Worm (Caenorhabditis elegans) whole organism, late embryonic: ENCODE measurements around the gene irld-48.
A peak's percentile ranks its signal among the peaks of the same experiment; 100 is the strongest.

Experiments
- F13H6.1 ChIP-seq: sonication (generic microtip); optimal IDR thresholded peaks from 2 replicates; lab custom pipeline; 2016; ENCODE audit warnings: missing genetic modification characterization, missing compliant biosample characterization
- K02D7.2 ChIP-seq: sonication (generic microtip); optimal IDR thresholded peaks from 2 replicates; lab custom pipeline; 2017; ENCODE audit warnings: mild to moderate bottlenecking, missing genetic modification characterization, missing compliant biosample characterization
- Y22D7AL.16 ChIP-seq: sonication (generic microtip); optimal IDR thresholded peaks from 2 replicates; lab custom pipeline; 2016; ENCODE audit warnings: missing genetic modification characterization, missing compliant biosample characterization
- ama-1 ChIP-seq: fragments of 150-350 bp; optimal IDR thresholded peaks from 2 replicates; lab custom pipeline; 2014
- ceh-19 ChIP-seq: fragments of 200-800 bp; sonication (Bioruptor generic); optimal IDR thresholded peaks from 2 replicates; lab custom pipeline; 2018; ENCODE audit warnings: mild to moderate bottlenecking, missing genetic modification characterization, missing compliant biosample characterization
- ceh-2 ChIP-seq: sonication (generic microtip); optimal IDR thresholded peaks from 2 replicates; lab custom pipeline; 2016; ENCODE audit warnings: missing genotype, missing genetic modification characterization, missing compliant biosample characterization
- ceh-31 ChIP-seq: sonication (generic microtip); optimal IDR thresholded peaks from 2 replicates; lab custom pipeline; 2016; ENCODE audit warnings: missing genetic modification characterization, missing compliant biosample characterization
- ceh-6 ChIP-seq: fragments of 200-800 bp; sonication (Bioruptor generic); optimal IDR thresholded peaks from 2 replicates; lab custom pipeline; 2018; ENCODE audit warnings: mild to moderate bottlenecking, missing genetic modification characterization, missing compliant biosample characterization
- ceh-9 ChIP-seq: sonication (generic microtip); optimal IDR thresholded peaks from 2 replicates; lab custom pipeline; 2016; ENCODE audit warnings: mild to moderate bottlenecking, missing genetic modification characterization, inconsistent platforms, missing compliant biosample characterization
- dve-1 ChIP-seq: sonication (generic microtip); optimal IDR thresholded peaks from 2 replicates; lab custom pipeline; 2017; ENCODE audit warnings: antibody characterized with exemption, mild to moderate bottlenecking, missing genetic modification characterization, missing compliant biosample characterization
- elt-2 ChIP-seq: sonication (generic microtip); optimal IDR thresholded peaks from 2 replicates; lab custom pipeline; 2016; ENCODE audit warnings: missing genetic modification reagents, missing genetic modification characterization, missing compliant biosample characterization
- elt-4 ChIP-seq: sonication (generic microtip); optimal IDR thresholded peaks from 2 replicates; lab custom pipeline; 2016; ENCODE audit warnings: missing genetic modification characterization, missing compliant biosample characterization
- ets-4 ChIP-seq: sonication (generic microtip); optimal IDR thresholded peaks from 2 replicates; lab custom pipeline; 2016; ENCODE audit warnings: missing genetic modification characterization, missing compliant biosample characterization
- eyg-1 ChIP-seq: sonication (generic microtip); optimal IDR thresholded peaks from 2 replicates; lab custom pipeline; 2016; ENCODE audit warnings: missing genotype, missing genetic modification characterization, missing compliant biosample characterization
- fkh-6 ChIP-seq: sonication (generic microtip); optimal IDR thresholded peaks from 2 replicates; lab custom pipeline; 2016; ENCODE audit warnings: missing genetic modification characterization, missing compliant biosample characterization
- hlh-30 ChIP-seq: sonication (generic microtip); optimal IDR thresholded peaks from 2 replicates; lab custom pipeline; 2017; ENCODE audit warnings: antibody characterized with exemption, missing genetic modification characterization, missing compliant biosample characterization; ENCODE audit not compliant: insufficient read depth
- hlh-6 ChIP-seq: sonication (generic microtip); optimal IDR thresholded peaks from 2 replicates; lab custom pipeline; 2016; ENCODE audit warnings: missing genotype, missing genetic modification characterization, missing compliant biosample characterization
- hlh-8 ChIP-seq: sonication (generic microtip); optimal IDR thresholded peaks from 2 replicates; lab custom pipeline; 2016; ENCODE audit warnings: missing genotype, missing genetic modification characterization, missing compliant biosample characterization
- lin-11 ChIP-seq: fragments of 200-800 bp; sonication (Bioruptor generic); optimal IDR thresholded peaks from 2 replicates; lab custom pipeline; 2018; ENCODE audit warnings: mild to moderate bottlenecking, missing genetic modification characterization, missing compliant biosample characterization
- madf-2 ChIP-seq: sonication (generic microtip); optimal IDR thresholded peaks from 2 replicates; lab custom pipeline; 2017; ENCODE audit warnings: missing genetic modification characterization, missing compliant biosample characterization
- nfya-1 ChIP-seq: sonication (generic microtip); optimal IDR thresholded peaks from 2 replicates; lab custom pipeline; 2017; ENCODE audit warnings: missing genetic modification characterization, mild to moderate bottlenecking, missing compliant biosample characterization, antibody characterized with exemption, moderate library complexity
- nhr-232 ChIP-seq: sonication (generic microtip); optimal IDR thresholded peaks from 2 replicates; lab custom pipeline; 2016; ENCODE audit warnings: missing genetic modification characterization, missing compliant biosample characterization
- pag-3 ChIP-seq: sonication (generic microtip); optimal IDR thresholded peaks from 2 replicates; lab custom pipeline; 2016; ENCODE audit warnings: missing compliant biosample characterization, missing genetic modification characterization, borderline replicate concordance
- pat-9 ChIP-seq: fragments of 200-800 bp; sonication (Bioruptor generic); optimal IDR thresholded peaks from 2 replicates; lab custom pipeline; 2018; ENCODE audit warnings: mild to moderate bottlenecking, missing genetic modification characterization, moderate library complexity, missing compliant biosample characterization
- pha-2 ChIP-seq: sonication (generic microtip); optimal IDR thresholded peaks from 2 replicates; lab custom pipeline; 2017; ENCODE audit warnings: mild to moderate bottlenecking, missing genetic modification characterization, missing compliant biosample characterization
- pqm-1 ChIP-seq: sonication (generic microtip); optimal IDR thresholded peaks from 2 replicates; lab custom pipeline; 2016; ENCODE audit warnings: missing genetic modification characterization, missing compliant biosample characterization
- pros-1 ChIP-seq: fragments of 150-350 bp; optimal IDR thresholded peaks from 2 replicates; lab custom pipeline; 2014; ENCODE audit warnings: missing biosample characterization, missing genetic modification reagents, missing genetic modification characterization
- sdc-2 ChIP-seq: sonication (generic microtip); optimal IDR thresholded peaks from 2 replicates; lab custom pipeline; 2016; ENCODE audit warnings: missing genotype, missing genetic modification characterization, missing compliant biosample characterization
- sox-2 ChIP-seq: fragments of 200-800 bp; sonication (Bioruptor generic); IDR thresholded peaks from 2 replicates; pipeline ENCODE4 v1.3.6; 2022; ENCODE audit warnings: missing genetic modification reagents, missing genetic modification characterization, missing compliant biosample characterization
- sox-4 ChIP-seq: sonication (generic microtip); optimal IDR thresholded peaks from 2 replicates; lab custom pipeline; 2017; ENCODE audit warnings: mild to moderate bottlenecking, missing genetic modification characterization, inconsistent platforms, missing compliant biosample characterization
- tbx-2 ChIP-seq: sonication (generic microtip); optimal IDR thresholded peaks from 2 replicates; lab custom pipeline; 2016; ENCODE audit warnings: missing genetic modification characterization, missing compliant biosample characterization
- unc-3 ChIP-seq, 2 experiments: fragments of 200-800 bp in 1 of 2; sonication (Bioruptor generic) in 1 of 2; sonication (generic microtip) in 1 of 2; conservative IDR thresholded peaks in 1 of 2; optimal IDR thresholded peaks in 1 of 2; 2 replicates each; pipeline versions ENCODE4 v1.3.6 to Lab custom; 2016 to 2022; ENCODE audit warnings: missing compliant biosample characterization in 2 of 2, missing genetic modification characterization in 2 of 2, missing genetic modification reagents in 1 of 2
- unc-42 ChIP-seq: sonication (generic microtip); optimal IDR thresholded peaks from 2 replicates; lab custom pipeline; 2016; ENCODE audit warnings: missing genotype, missing genetic modification characterization, missing compliant biosample characterization
- zip-5 ChIP-seq: sonication (generic microtip); optimal IDR thresholded peaks from 2 replicates; lab custom pipeline; 2016; ENCODE audit warnings: missing genetic modification characterization, missing compliant biosample characterization

Gene irld-48

DNA sequence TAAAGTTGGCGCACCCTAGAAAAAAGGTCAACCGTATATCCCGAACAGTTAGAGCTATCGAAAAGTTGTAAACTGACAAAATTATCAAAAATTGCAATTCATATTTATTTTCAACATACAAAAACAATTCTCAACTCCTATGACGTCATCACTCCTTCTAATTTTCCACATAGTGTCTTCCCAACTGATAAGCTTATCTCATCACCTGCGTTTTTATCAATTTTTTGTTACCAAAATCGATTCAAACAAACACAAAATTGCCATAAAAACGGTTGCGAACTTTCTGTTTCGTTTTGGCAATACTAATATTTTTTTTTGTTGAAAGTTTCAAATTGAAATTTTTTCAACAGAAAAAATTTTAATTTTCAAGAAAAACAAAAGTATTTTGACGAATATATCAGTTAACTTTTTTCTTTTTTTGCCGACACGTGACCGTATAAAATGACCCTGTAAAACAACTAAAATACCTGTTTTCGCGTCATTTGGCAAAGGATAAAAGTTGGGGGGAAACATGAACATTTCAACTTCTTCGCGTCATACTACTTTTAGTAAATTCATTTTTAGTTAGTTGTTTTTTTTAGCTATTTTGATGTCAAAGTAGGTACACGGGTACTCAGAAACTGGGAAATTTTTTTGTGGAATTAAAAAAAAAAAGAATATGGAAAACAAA is 19.8 kb downstream of the irld-48 start:
- TF ChIP-seq hlh-6 (no peak), elt-2 (peak; percentile 96)
- TF ChIP-seq, all 69 proteins: peak for 1

- TF ChIP-seq nhr-232 (tag; lab: Kevin White, UChicago) (no peak), sdc-2 (tag; lab: Kevin White, UChicago) (peak; percentile 9), pros-1 (tag; lab: Kevin White, UChicago) (no peak), pqm-1 (tag; lab: Kevin White, UChicago) (no peak), ceh-2 (tag; lab: Kevin White, UChicago) (no peak), eyg-1 (tag; lab: Kevin White, UChicago) (no peak), ceh-6 (GFP tag; lab: Kevin White, UChicago) (no peak), hlh-6 (no peak), ama-1 (lab: Kevin White, UChicago) (no peak), dve-1 (tag; lab: Kevin White, UChicago) (no peak), ceh-9 (no peak), zip-5 (tag; lab: Kevin White, UChicago) (no peak), madf-2 (no peak), ceh-19 (GFP tag; lab: Kevin White, UChicago) (no peak), fkh-6 (tag; lab: Kevin White, UChicago) (no peak), F13H6.1 (no peak), elt-4 (tag; lab: Kevin White, UChicago) (no peak), unc-42 (tag; lab: Kevin White, UChicago) (peak; percentile 4), Y22D7AL.16 (tag; lab: Kevin White, UChicago) (no peak), K02D7.2 (no peak), hlh-8 (no peak), ceh-31 (tag; lab: Kevin White, UChicago) (peak; percentile 36), sox-4 (tag; lab: Kevin White, UChicago) (peak; percentile 23)
Measured at ce11 chrII:2976597-2976996, 20.7 kb downstream of the irld-48 start, which contains the start of gene nhr-88. Gene nhr-88 (plus strand): TSS chrII:2976639.

DNA sequence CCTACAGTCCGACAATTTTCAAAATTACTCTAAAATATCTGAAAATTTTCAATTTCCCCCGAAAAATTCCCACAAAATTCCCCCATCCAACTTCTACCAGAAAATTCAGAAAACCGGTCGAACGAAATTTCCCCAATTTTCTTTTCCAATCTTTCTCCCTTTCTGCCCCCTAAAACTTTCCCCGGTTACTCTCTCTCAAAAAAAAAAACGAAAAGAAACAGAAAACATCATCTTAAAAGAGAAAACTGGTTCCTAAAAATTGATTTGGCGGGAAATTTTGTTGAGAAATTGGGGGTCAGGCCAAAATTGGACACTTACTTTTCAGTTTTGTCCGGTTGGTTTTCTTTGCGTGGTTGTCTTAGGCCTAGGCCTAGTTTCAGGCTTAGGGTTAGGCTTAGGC is 21.8 kb downstream of the irld-48 start:
- TF ChIP-seq fkh-6 (tag; lab: Kevin White, UChicago) (no peak), pha-2 (tag; lab: Kevin White, UChicago) (no peak), lin-11 (tag; lab: Kevin White, UChicago) (no peak), ceh-9 (no peak), elt-4 (tag; lab: Kevin White, UChicago) (no peak), ama-1 (lab: Kevin White, UChicago) (no peak), unc-3 (GFP tag; conservative IDR thresholded peaks at IDR 0.05; lab: Robert Waterston, UW) (no peak), unc-3 (tag; optimal IDR thresholded peaks at IDR 0.05; lab: Kevin White, UChicago) (no peak), tbx-2 (tag; lab: Kevin White, UChicago) (no peak), hlh-8 (no peak), ets-4 (tag; lab: Kevin White, UChicago) (no peak), pag-3 (no peak), elt-2 (no peak), sox-2 (GFP tag; lab: Robert Waterston, UW) (no peak), zip-5 (tag; lab: Kevin White, UChicago) (no peak), sdc-2 (tag; lab: Kevin White, UChicago) (no peak), nfya-1 (no peak), pat-9 (tag; lab: Kevin White, UChicago) (no peak)

ce11 chrII:2979061-2979460 is 23.2 kb downstream of the irld-48 start:
- peak; percentile 94 for TF ChIP-seq dve-1 (tag; lab: Kevin White, UChicago)
- TF ChIP-seq hlh-30 (tag; lab: Kevin White, UChicago), result no peak
